Fruit fly (Drosophila melanogaster) whole organism, wandering third instar larva: ENCODE data around the gene Or92a.

Source experiments
- Abd-B ChIP-seq: fragments of >200 bp; optimal IDR thresholded peaks from 2 replicates; lab custom pipeline; 2017; ENCODE audit warnings: missing biosample characterization, missing genetic modification characterization
- CrebA ChIP-seq: fragments of 200-800 bp; sonication (Bioruptor generic); optimal IDR thresholded peaks from 2 replicates; lab custom pipeline; 2016; ENCODE audit warnings: missing biosample characterization, mild to moderate bottlenecking, missing genetic modification characterization, borderline replicate concordance
- GATAd ChIP-seq: sonication (Bioruptor generic); optimal IDR thresholded peaks from 2 replicates; lab custom pipeline; 2016; ENCODE audit warnings: missing biosample characterization, missing genetic modification characterization
- HLH106 ChIP-seq: fragments of 200-800 bp; optimal IDR thresholded peaks from 3 replicates; lab custom pipeline; 2019; ENCODE audit warnings: missing biosample characterization, mild to moderate bottlenecking, missing genetic modification characterization, moderate library complexity
- Hnf4 ChIP-seq: fragments of 200-800 bp; sonication (Bioruptor generic); optimal IDR thresholded peaks from 2 replicates; lab custom pipeline; 2016; ENCODE audit warnings: missing biosample characterization, mild to moderate bottlenecking, missing genetic modification characterization
- Jra ChIP-seq: sonication (Bioruptor generic); optimal IDR thresholded peaks from 2 replicates; lab custom pipeline; 2016; ENCODE audit warnings: missing biosample characterization, missing genetic modification characterization
- Mio ChIP-seq: sonication (Bioruptor generic); optimal IDR thresholded peaks from 2 replicates; lab custom pipeline; 2016; ENCODE audit warnings: missing biosample characterization, missing genetic modification characterization
- Myc ChIP-seq: fragments of >200 bp; optimal IDR thresholded peaks from 2 replicates; lab custom pipeline; 2017
- N ChIP-seq: fragments of >200 bp; optimal IDR thresholded peaks from 2 replicates; lab custom pipeline; 2018; ENCODE audit warnings: missing biosample characterization, missing external identifiers, missing genetic modification characterization
- br ChIP-seq: fragments of 200-800 bp; sonication (Bioruptor generic); optimal IDR thresholded peaks from 2 replicates; lab custom pipeline; 2016; ENCODE audit warnings: missing biosample characterization, missing genetic modification characterization
- brk ChIP-seq: fragments of 200-800 bp; sonication (Bioruptor generic); optimal IDR thresholded peaks from 2 replicates; lab custom pipeline; 2016; ENCODE audit warnings: missing biosample characterization, mild to moderate bottlenecking, missing genetic modification characterization
- h ChIP-seq: fragments of 200-800 bp; sonication (Bioruptor generic); optimal IDR thresholded peaks from 3 replicates; lab custom pipeline; 2016; ENCODE audit warnings: missing biosample characterization, mild to moderate bottlenecking, missing genetic modification characterization
- lola ChIP-seq: fragments of >200 bp; optimal IDR thresholded peaks from 2 replicates; lab custom pipeline; 2017; ENCODE audit warnings: missing biosample characterization, missing genetic modification characterization
- usp ChIP-seq: fragments of >200 bp; optimal IDR thresholded peaks from 2 replicates; lab custom pipeline; 2017; ENCODE audit warnings: missing biosample characterization, missing genetic modification characterization

DNA sequence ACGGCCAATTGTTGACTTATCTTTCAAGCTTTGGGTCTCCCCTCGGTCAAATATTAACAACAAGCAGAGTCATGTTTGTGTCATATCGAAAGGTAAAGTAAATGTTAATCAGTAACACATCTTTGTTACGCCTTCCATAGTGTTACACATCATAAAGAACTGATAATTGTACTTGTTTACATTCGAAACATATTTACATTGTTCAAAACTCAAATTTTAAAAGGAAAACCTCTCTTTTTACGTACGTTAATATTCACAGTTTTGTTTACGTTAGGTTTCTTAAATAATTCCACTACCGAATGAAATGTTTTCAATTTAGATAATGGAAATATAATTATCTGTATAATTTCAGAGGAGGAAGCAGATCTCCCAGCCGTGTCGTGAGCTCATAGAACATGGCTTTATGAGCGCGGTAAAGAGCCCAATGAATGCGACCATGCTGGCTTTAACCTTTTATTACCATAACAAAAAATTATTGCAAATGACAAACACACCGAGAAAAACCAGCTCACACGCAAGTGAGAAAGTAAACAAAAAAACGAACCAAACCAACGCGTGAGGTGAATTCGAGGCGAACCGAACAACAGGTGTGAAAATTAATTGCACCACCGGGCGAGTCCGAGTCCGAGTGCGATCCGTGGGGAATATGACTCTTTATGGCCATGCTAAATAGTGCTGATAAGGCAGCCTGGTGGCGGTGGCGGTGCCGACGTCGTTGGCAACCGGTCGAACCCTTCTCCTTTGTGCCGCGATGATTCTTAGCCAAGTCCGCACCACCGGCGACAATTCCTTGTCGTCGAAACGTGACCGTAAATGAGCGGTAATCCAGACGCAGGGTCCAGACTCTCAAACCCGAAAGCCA is 37.9 kb downstream of the Or92a start:
- TF ChIP-seq usp (GFP tag; lab: Kevin White, UChicago) (no peak), h (GFP tag; lab: Kevin White, UChicago) (no peak), HLH106 (tag; lab: Kevin White, UChicago) (no peak), Myc (lab: Kevin White, UChicago) (no peak), br (GFP tag; lab: Kevin White, UChicago) (no peak), brk (peak; percentile 26), lola (GFP tag; lab: Kevin White, UChicago) (no peak), CrebA (GFP tag; lab: Kevin White, UChicago) (no peak), Jra (no peak), Mio (GFP tag; lab: Kevin White, UChicago) (no peak), N (GFP tag; lab: Kevin White, UChicago) (no peak), Hnf4 (GFP tag; lab: Kevin White, UChicago) (peak; percentile 53), Abd-B (GFP tag; lab: Kevin White, UChicago) (no peak), GATAd (GFP tag; lab: Kevin White, UChicago) (no peak)
